Worm (Caenorhabditis elegans): ENCODE results near the gene plpp-1.1.

DNA sequence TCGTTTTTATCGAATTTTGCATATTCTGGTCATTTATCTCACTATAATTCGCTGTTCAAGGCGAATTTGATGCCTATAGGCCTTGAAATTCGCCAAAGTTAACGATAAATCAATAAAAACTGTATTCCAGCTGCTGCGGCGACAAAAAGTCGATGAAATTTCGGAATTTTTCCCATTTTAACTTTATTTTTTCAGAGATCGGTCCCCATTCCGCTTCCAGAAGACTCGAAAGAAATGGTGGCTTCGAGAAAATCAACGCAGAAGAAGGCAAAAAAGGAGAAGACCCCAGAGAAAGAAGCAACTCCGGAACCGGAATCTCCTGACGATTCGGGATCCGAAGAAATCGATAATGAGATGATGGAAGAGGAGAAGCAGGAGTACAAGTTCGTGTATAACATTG lies 7.3 kb upstream of the plpp-1.1 start:
- TF ChIP-seq somi-1 (GFP tag; optimal IDR thresholded peaks at IDR 0.05), result no peak
- no peak for TF ChIP-seq efl-1 (GFP tag; optimal IDR thresholded peaks at IDR 0.05)
- TF ChIP-seq mel-28 (tag; optimal IDR thresholded peaks at IDR 0.05; ENCODE audit: borderline replicate concordance), result no peak
- TF ChIP-seq dox-1 (GFP tag; IDR thresholded peaks at IDR 0.05), result no peak
- TF ChIP-seq sea-2 (GFP tag; IDR thresholded peaks at IDR 0.05), result no peak
- TF ChIP-seq B0019.2 (GFP tag; conservative IDR thresholded peaks at IDR 0.05), result no peak
- TF ChIP-seq F10E7.11 (tag; optimal IDR thresholded peaks at IDR 0.05), result no peak
- no peak for TF ChIP-seq tbp1 (GFP tag; optimal IDR thresholded peaks at IDR 0.05)
- no peak for TF ChIP-seq ama-1 (optimal IDR thresholded peaks at IDR 0.05)
- no peak for TF ChIP-seq ama-1 (GFP tag; optimal IDR thresholded peaks at IDR 0.05)
- no peak for TF ChIP-seq B0261.1 (tag; optimal IDR thresholded peaks at IDR 0.05)
- no peak for TF ChIP-seq T26A5.8 (tag; optimal IDR thresholded peaks at IDR 0.05)
- TF ChIP-seq ZK185.1 (tag; optimal IDR thresholded peaks at IDR 0.05; ENCODE audit: poor library complexity, severe bottlenecking), result no peak
- no peak for TF ChIP-seq unc-62 (GFP tag; optimal IDR thresholded peaks at IDR 0.05)
- no peak for TF ChIP-seq F39B2.1 (GFP tag; IDR thresholded peaks at IDR 0.05)

Measured in whole organism, young adult.